Fruit fly (Drosophila melanogaster) Kc167 (cell line): ENCODE measurements around the gene NetA.

Experiments
- Myc ChIP-seq: fragments of >200 bp; optimal IDR thresholded peaks from 2 replicates; lab custom pipeline; 2017; ENCODE audit warnings: missing external identifiers
- h ChIP-seq: fragments of >200 bp; optimal IDR thresholded peaks from 3 replicates; lab custom pipeline; 2018; ENCODE audit warnings: missing external identifiers
- ttk ChIP-seq: sonication (Bioruptor generic); optimal IDR thresholded peaks from 2 replicates; lab custom pipeline; 2017; ENCODE audit warnings: missing external identifiers

DNA sequence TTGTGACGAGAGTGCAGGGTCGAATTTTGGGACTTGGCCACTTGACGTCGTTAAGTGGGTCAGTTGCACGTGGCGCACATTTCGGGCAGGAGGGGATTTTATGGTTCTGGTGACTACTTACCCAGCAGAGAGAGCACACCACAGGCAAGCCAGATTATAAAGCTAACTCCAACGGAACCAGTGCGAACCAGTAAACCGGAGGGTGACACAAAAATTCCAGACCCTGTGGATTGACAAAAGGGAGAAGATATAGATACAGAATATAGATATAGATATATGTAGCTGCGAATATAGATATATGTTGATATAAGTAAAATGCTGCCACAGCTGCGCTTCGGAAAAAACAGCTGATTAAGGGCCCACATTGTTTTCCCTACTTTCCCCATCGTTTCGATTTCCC, 65.2 kb downstream of the NetA start:
- TF ChIP-seq ttk (lab: Kevin White, UChicago) (no peak), h (lab: Kevin White, UChicago) (no peak), Myc (lab: Kevin White, UChicago) (no peak)
